Fruit fly (Drosophila melanogaster): ENCODE results near the gene CG32982.

The CG32982 gene

dm6 chr2L:9176114-9176553 is 50.6 kb downstream of the CG32982 start (continued):
- TF ChIP-seq Camta (GFP tag; optimal IDR thresholded peaks at IDR 0.05) (peak; percentile 35), CG4282 (GFP tag; optimal IDR thresholded peaks at IDR 0.05) (no peak), Opbp (GFP tag; IDR thresholded peaks at IDR 0.05; ENCODE audit: partially characterized antibody) (no peak), disco-r (GFP tag; optimal IDR thresholded peaks at IDR 0.05) (peak; percentile 50), CG17802 (tag; optimal IDR thresholded peaks at IDR 0.05) (no peak), ems (GFP tag; optimal IDR thresholded peaks at IDR 0.05) (no peak), stc (GFP tag; IDR thresholded peaks at IDR 0.05) (peak; percentile 57; the same call in 1 of the 2 replicates), bigmax (GFP tag; optimal IDR thresholded peaks at IDR 0.05) (no peak), Fer3 (tag; optimal IDR thresholded peaks at IDR 0.05) (no peak), Hand (GFP tag; optimal IDR thresholded peaks at IDR 0.05) (peak; percentile 20), CG6654 (GFP tag; optimal IDR thresholded peaks at IDR 0.05) (no peak), ftz-f1 (GFP tag; optimal IDR thresholded peaks at IDR 0.05) (peak; percentile 97), Taf1 (GFP tag; IDR thresholded peaks at IDR 0.05) (no peak), org-1 (GFP tag; optimal IDR thresholded peaks at IDR 0.05) (no peak), C15 (GFP tag; IDR thresholded peaks at IDR 0.05) (no peak), CG6813 (GFP tag; optimal IDR thresholded peaks at IDR 0.05) (peak; percentile 53), CG18476 (GFP tag; optimal IDR thresholded peaks at IDR 0.05) (no peak), CG9215 (GFP tag; IDR thresholded peaks at IDR 0.05) (no peak), dysf (GFP tag; IDR thresholded peaks at IDR 0.05) (no peak), gro (GFP tag; optimal IDR thresholded peaks at IDR 0.05) (peak; percentile 18), CG42726 (GFP tag; IDR thresholded peaks at IDR 0.05; ENCODE audit: partially characterized antibody) (no peak; the same call in 1 of the 2 replicates), CG12219 (GFP tag; optimal IDR thresholded peaks at IDR 0.05) (peak; percentile 30), CG1603 (tag; optimal IDR thresholded peaks at IDR 0.05) (peak; percentile 8), yki (optimal IDR thresholded peaks at IDR 0.05) (peak; percentile 89), CG4854 (GFP tag; optimal IDR thresholded peaks at IDR 0.05) (no peak), dpn (GFP tag; optimal IDR thresholded peaks at IDR 0.05) (no peak), vnd (GFP tag; IDR thresholded peaks at IDR 0.05; ENCODE audit: partially characterized antibody) (0 out of 3 replicates have a peak, but pooled peaks have one; percentile 16), dan (GFP tag; IDR thresholded peaks at IDR 0.05) (no peak), aop (GFP tag; IDR thresholded peaks at IDR 0.05) (no peak), Hr78 (GFP tag; optimal IDR thresholded peaks at IDR 0.05) (peak in 1 of 2 experiments; percentile 83), Ets97D (GFP tag; optimal IDR thresholded peaks at IDR 0.05) (no peak), vfl (GFP tag; optimal IDR thresholded peaks at IDR 0.05) (no peak), twi (tag; optimal IDR thresholded peaks at IDR 0.05) (no peak), CG5245 (GFP tag; optimal IDR thresholded peaks at IDR 0.05) (no peak), chm (GFP tag; IDR thresholded peaks at IDR 0.05) (peak; percentile 88), gcm2 (GFP tag; optimal IDR thresholded peaks at IDR 0.05) (no peak), Chrac-16 (GFP tag; optimal IDR thresholded peaks at IDR 0.05) (no peak), nau (GFP tag; optimal IDR thresholded peaks at IDR 0.05) (peak; percentile 63), jigr1 (GFP tag; IDR thresholded peaks at IDR 0.05) (no peak), CG31388 (GFP tag; optimal IDR thresholded peaks at IDR 0.05) (no peak), CG2202 (tag; optimal IDR thresholded peaks at IDR 0.05) (no peak), CG4707 (GFP tag; optimal IDR thresholded peaks at IDR 0.05) (peak; percentile 33), CG30403 (GFP tag; optimal IDR thresholded peaks at IDR 0.05) (no peak), CG1529 (GFP tag; optimal IDR thresholded peaks at IDR 0.05) (no peak), CG4730 (GFP tag; IDR thresholded peaks at IDR 0.05) (no peak), D19B (GFP tag; optimal IDR thresholded peaks at IDR 0.05) (no peak), oc (tag; optimal IDR thresholded peaks at IDR 0.05) (peak; percentile 1), CG30020 (tag; optimal IDR thresholded peaks at IDR 0.05) (no peak), CG9876 (GFP tag; optimal IDR thresholded peaks at IDR 0.05) (no peak), tx (GFP tag; optimal IDR thresholded peaks at IDR 0.05) (no peak), Kr (GFP tag; optimal IDR thresholded peaks at IDR 0.05) (peak; percentile 7), CG33557 (GFP tag; optimal IDR thresholded peaks at IDR 0.05) (peak; percentile 55)

All from whole organism, embryonic.